Fruit fly (Drosophila melanogaster) whole organism, embryonic: Measurements from ENCODE around the gene CG33108.
A peak's percentile ranks its signal among the peaks of the same experiment; 100 is the strongest.

Source experiments
- Adf1 ChIP-seq: fragments of 200-800 bp; sonication (Bioruptor generic); IDR thresholded peaks from 2 replicates; pipeline ENCODE4 v1.3.6; 2022; ENCODE audit warnings: missing biosample characterization, missing genetic modification characterization
- Blimp-1 ChIP-seq: fragments of 200-800 bp; sonication (Bioruptor generic); optimal IDR thresholded peaks from 3 replicates; lab custom pipeline; 2018; ENCODE audit warnings: missing biosample characterization, missing genetic modification characterization, mild to moderate bottlenecking, moderate library complexity, missing genetic modification reagents
- Bteb2 ChIP-seq: fragments of 200-800 bp; sonication (Bioruptor generic); optimal IDR thresholded peaks from 2 replicates; lab custom pipeline; 2016; ENCODE audit warnings: missing biosample characterization, missing genetic modification characterization
- CG10565 ChIP-seq: fragments of 200-800 bp; sonication (Bioruptor generic); optimal IDR thresholded peaks from 3 replicates; lab custom pipeline; 2016; ENCODE audit warnings: missing biosample characterization, mild to moderate bottlenecking, missing genetic modification characterization
- CG10959 ChIP-seq: fragments of 200-800 bp; sonication (Bioruptor generic); IDR thresholded peaks from 2 replicates; pipeline ENCODE4 v1.3.6; 2022; ENCODE audit warnings: missing biosample characterization, missing genetic modification characterization
- CG11696 ChIP-seq: fragments of 200-800 bp; sonication (Bioruptor generic); IDR thresholded peaks from 2 replicates; pipeline ENCODE4 v1.3.6; 2022; ENCODE audit warnings: missing biosample characterization, missing genetic modification characterization
- CG12219 ChIP-seq: fragments of 200-800 bp; sonication (Bioruptor generic); optimal IDR thresholded peaks from 3 replicates; lab custom pipeline; 2018; ENCODE audit warnings: missing biosample characterization, mild to moderate bottlenecking, missing genetic modification characterization
- CG12942 ChIP-seq: fragments of 200-800 bp; sonication (Bioruptor generic); optimal IDR thresholded peaks from 3 replicates; lab custom pipeline; 2016; ENCODE audit warnings: missing biosample characterization, missing genetic modification characterization
- CG1529 ChIP-seq: fragments of 200-800 bp; sonication (Bioruptor generic); optimal IDR thresholded peaks from 3 replicates; lab custom pipeline; 2018; ENCODE audit warnings: missing biosample characterization, missing genetic modification characterization
- CG15514 ChIP-seq: fragments of 200-800 bp; sonication (Bioruptor generic); optimal IDR thresholded peaks from 3 replicates; lab custom pipeline; 2017; ENCODE audit warnings: missing biosample characterization, missing genetic modification characterization, mild to moderate bottlenecking, moderate library complexity, missing genetic modification reagents
- CG17328 ChIP-seq: fragments of 200-800 bp; sonication (Bioruptor generic); IDR thresholded peaks from 2 replicates; pipeline ENCODE4 v1.3.6; 2022; ENCODE audit warnings: missing biosample characterization, missing genetic modification characterization
- CG18764 ChIP-seq: fragments of 200-800 bp; sonication (Bioruptor generic); optimal IDR thresholded peaks from 3 replicates; lab custom pipeline; 2016; ENCODE audit warnings: missing biosample characterization, missing genetic modification characterization
- CG3847 ChIP-seq: fragments of 200-800 bp; sonication (Bioruptor generic); IDR thresholded peaks from 2 replicates; pipeline ENCODE4 v1.3.6; 2022; ENCODE audit warnings: missing biosample characterization, missing genetic modification characterization
- CG3995 ChIP-seq: fragments of 200-800 bp; sonication (Bioruptor generic); optimal IDR thresholded peaks from 3 replicates; lab custom pipeline; 2016; ENCODE audit warnings: missing biosample characterization, missing genetic modification characterization
- CG8359 ChIP-seq: fragments of 200-800 bp; sonication (Bioruptor generic); optimal IDR thresholded peaks from 2 replicates; lab custom pipeline; 2017; ENCODE audit warnings: missing biosample characterization, mild to moderate bottlenecking, missing genetic modification characterization, borderline replicate concordance
- CG8765 ChIP-seq: fragments of 200-800 bp; sonication (Bioruptor generic); IDR thresholded peaks from 2 replicates; pipeline ENCODE4 v1.3.6; 2022; ENCODE audit warnings: missing biosample characterization, missing genetic modification characterization
- CG9817 ChIP-seq: fragments of 200-800 bp; sonication (Bioruptor generic); optimal IDR thresholded peaks from 2 replicates; lab custom pipeline; 2018; ENCODE audit warnings: missing biosample characterization, mild to moderate bottlenecking, missing genetic modification characterization, moderate library complexity
- Dp ChIP-seq: fragments of 200-800 bp; sonication (Bioruptor generic); optimal IDR thresholded peaks from 2 replicates; lab custom pipeline; 2018; ENCODE audit warnings: missing biosample characterization, mild to moderate bottlenecking, missing genetic modification characterization, moderate library complexity
- E2f1 ChIP-seq: fragments of 200-800 bp; sonication (Bioruptor generic); IDR thresholded peaks from 2 replicates; pipeline ENCODE4 v1.3.6; 2022; ENCODE audit warnings: missing biosample characterization, missing genetic modification characterization
- Fer2 ChIP-seq: fragments of 200-800 bp; sonication (Bioruptor generic); optimal IDR thresholded peaks from 2 replicates; lab custom pipeline; 2018; ENCODE audit warnings: missing biosample characterization, mild to moderate bottlenecking, missing genetic modification characterization, moderate library complexity
- HLH4C ChIP-seq: fragments of 200-800 bp; sonication (Bioruptor generic); IDR thresholded peaks from 3 replicates; pipeline ENCODE4 v1.3.6; 2022; ENCODE audit warnings: missing biosample characterization, missing genetic modification characterization; ENCODE audit not compliant: partially characterized antibody
- HLHmδ ChIP-seq: fragments of 200-800 bp; sonication (Bioruptor generic); optimal IDR thresholded peaks from 2 replicates; lab custom pipeline; 2018; ENCODE audit warnings: missing biosample characterization, mild to moderate bottlenecking, missing genetic modification characterization, moderate library complexity
- Lim3 ChIP-seq: fragments of 200-800 bp; sonication (Bioruptor generic); IDR thresholded peaks from 2 replicates; pipeline ENCODE4 v1.3.6; 2022; ENCODE audit warnings: missing biosample characterization, missing genetic modification characterization
- Nf-YA ChIP-seq: fragments of 200-800 bp; sonication (Bioruptor generic); IDR thresholded peaks from 2 replicates; pipeline ENCODE4 v1.3.6; 2022; ENCODE audit warnings: missing biosample characterization, missing genetic modification characterization
- Nf-YB ChIP-seq: fragments of 200-800 bp; sonication (Bioruptor generic); optimal IDR thresholded peaks from 3 replicates; lab custom pipeline; 2019; ENCODE audit warnings: missing biosample characterization, mild to moderate bottlenecking, missing genetic modification characterization, moderate library complexity
- Rx ChIP-seq: fragments of 200-800 bp; sonication (Bioruptor generic); IDR thresholded peaks from 2 replicates; pipeline ENCODE4 v1.3.6; 2022; ENCODE audit warnings: missing biosample characterization, missing genetic modification characterization
- Sry-β ChIP-seq: fragments of 200-800 bp; sonication (Bioruptor generic); optimal IDR thresholded peaks from 2 replicates; lab custom pipeline; 2018; ENCODE audit warnings: missing biosample characterization, mild to moderate bottlenecking, missing genetic modification characterization, moderate library complexity
- Tbp ChIP-seq: fragments of >200 bp; optimal IDR thresholded peaks from 2 replicates; lab custom pipeline; 2018; ENCODE audit warnings: missing biosample characterization, missing genetic modification characterization
- aop ChIP-seq: fragments of 200-800 bp; sonication (Bioruptor generic); IDR thresholded peaks from 2 replicates; pipeline ENCODE4 v1.3.6; 2022; ENCODE audit warnings: missing biosample characterization, missing genetic modification characterization
- ase ChIP-seq: fragments of 200-800 bp; sonication (Bioruptor generic); IDR thresholded peaks from 3 replicates; pipeline ENCODE4 v1.3.6; 2022; ENCODE audit warnings: missing biosample characterization, missing genetic modification characterization
- bsh ChIP-seq, 2 experiments: fragments of 200-800 bp; sonication (Bioruptor generic); optimal IDR thresholded peaks; 2 replicates each; lab custom pipeline; 2017 to 2018; ENCODE audit warnings: mild to moderate bottlenecking in 2 of 2, missing biosample characterization in 2 of 2, missing genetic modification characterization in 2 of 2, moderate library complexity in 1 of 2
- cato ChIP-seq: fragments of 200-800 bp; sonication (Bioruptor generic); optimal IDR thresholded peaks from 2 replicates; lab custom pipeline; 2016; ENCODE audit warnings: missing biosample characterization, missing genetic modification characterization, borderline replicate concordance
- dimm ChIP-seq: fragments of 200-800 bp; sonication (Bioruptor generic); IDR thresholded peaks from 2 replicates; pipeline ENCODE4 v1.3.6; 2022; ENCODE audit warnings: missing biosample characterization, missing genetic modification characterization
- dmrt11E ChIP-seq: fragments of 200-800 bp; sonication (Bioruptor generic); optimal IDR thresholded peaks from 3 replicates; lab custom pipeline; 2018; ENCODE audit warnings: missing biosample characterization, mild to moderate bottlenecking, missing genetic modification characterization, moderate library complexity
- esg ChIP-seq: fragments of 200-800 bp; sonication (Bioruptor generic); conservative IDR thresholded peaks from 2 replicates; pipeline ENCODE4 v1.3.6; 2022; ENCODE audit warnings: missing biosample characterization, missing genetic modification characterization
- fd64A ChIP-seq: fragments of 200-800 bp; sonication (Bioruptor generic); optimal IDR thresholded peaks from 3 replicates; lab custom pipeline; 2018; ENCODE audit warnings: missing biosample characterization, mild to moderate bottlenecking, missing genetic modification characterization
- mam ChIP-seq: fragments of 200-800 bp; sonication (Bioruptor generic); optimal IDR thresholded peaks from 3 replicates; lab custom pipeline; 2016; ENCODE audit warnings: missing biosample characterization, missing genetic modification characterization
- nerfin-1 ChIP-seq: fragments of 200-800 bp; sonication (Bioruptor generic); optimal IDR thresholded peaks from 3 replicates; lab custom pipeline; 2019; ENCODE audit warnings: missing biosample characterization, mild to moderate bottlenecking, missing genetic modification characterization, moderate library complexity
- p53 ChIP-seq: fragments of 200-800 bp; sonication (Bioruptor generic); optimal IDR thresholded peaks from 2 replicates; lab custom pipeline; 2016; ENCODE audit warnings: missing biosample characterization, missing genetic modification characterization
- prd ChIP-seq, 3 experiments: fragments of >200 bp in 2 of 3; fragments of 200-800 bp in 1 of 3; sonication (Bioruptor generic) in 1 of 3; optimal IDR thresholded peaks in 2 of 3; IDR thresholded peaks in 1 of 3; 2 replicates in 2 of 3; 3 replicates in 1 of 3; pipeline versions ENCODE4 v1.3.6 to Lab custom; 2017 to 2022; ENCODE audit warnings: missing biosample characterization in 1 of 3, missing genetic modification characterization in 1 of 3
- pros ChIP-seq: fragments of 200-800 bp; sonication (Bioruptor generic); optimal IDR thresholded peaks from 3 replicates; lab custom pipeline; 2019; ENCODE audit warnings: missing biosample characterization, mild to moderate bottlenecking, missing genetic modification characterization, moderate library complexity
- pzg ChIP-seq: fragments of 200-800 bp; sonication (Bioruptor generic); optimal IDR thresholded peaks from 3 replicates; lab custom pipeline; 2018; ENCODE audit warnings: missing biosample characterization, mild to moderate bottlenecking, missing genetic modification characterization, moderate library complexity
- sna ChIP-seq: fragments of 200-800 bp; sonication (Bioruptor generic); IDR thresholded peaks from 2 replicates; pipeline ENCODE4 v1.3.6; 2022; ENCODE audit warnings: missing biosample characterization, missing genetic modification characterization; ENCODE audit not compliant: partially characterized antibody
- sqz ChIP-seq: fragments of 200-800 bp; sonication (Bioruptor generic); optimal IDR thresholded peaks from 3 replicates; lab custom pipeline; 2018; ENCODE audit warnings: missing biosample characterization, mild to moderate bottlenecking, missing genetic modification characterization
- sr ChIP-seq: fragments of 200-800 bp; sonication (Bioruptor generic); IDR thresholded peaks from 3 replicates; pipeline ENCODE4 v1.3.6; 2022; ENCODE audit warnings: missing biosample characterization, missing genetic modification characterization
- tin ChIP-seq: fragments of 200-800 bp; sonication (Bioruptor generic); optimal IDR thresholded peaks from 3 replicates; lab custom pipeline; 2016; ENCODE audit warnings: missing biosample characterization, missing genetic modification characterization
- unpg ChIP-seq: fragments of 200-800 bp; sonication (Bioruptor generic); optimal IDR thresholded peaks from 3 replicates; lab custom pipeline; 2018; ENCODE audit warnings: missing biosample characterization, mild to moderate bottlenecking, missing genetic modification characterization, moderate library complexity
- usp ChIP-seq: fragments of >200 bp; optimal IDR thresholded peaks from 2 replicates; lab custom pipeline; 2017; ENCODE audit warnings: missing biosample characterization, missing genetic modification characterization
- vvl ChIP-seq: fragments of 200-800 bp; sonication (Bioruptor generic); IDR thresholded peaks from 2 replicates; pipeline ENCODE4 v1.3.6; 2022; ENCODE audit warnings: missing biosample characterization, missing genetic modification characterization

CG33108 gene

dm6 chr3R:24010637-24011214, 15.3 kb downstream of the CG33108 start (continued):
- TF ChIP-seq Fer2: peak; percentile 13
- TF ChIP-seq aop: no peak
- TF ChIP-seq CG10959: no peak
- TF ChIP-seq Bteb2 (GFP tag; lab: Kevin White, UChicago): no peak
- peak; percentile 52 for TF ChIP-seq esg
- TF ChIP-seq ase (GFP tag; lab: Robert Waterston, UW): no peak
- peak; percentile 53 for TF ChIP-seq CG9817
- TF ChIP-seq CG1529 (GFP tag; lab: Kevin White, UChicago): no peak
- TF ChIP-seq nerfin-1 (tag; lab: Kevin White, UChicago): peak; percentile 26
- TF ChIP-seq CG18764 (GFP tag; lab: Kevin White, UChicago): no peak
- no peak for TF ChIP-seq usp
- TF ChIP-seq CG17328 (GFP tag; lab: Robert Waterston, UW): 0 out of 2 replicates have a peak, but pooled peaks have one; percentile 30
- peak; percentile 4 for TF ChIP-seq dmrt11E (tag; lab: Kevin White, UChicago)
- TF ChIP-seq pros (GFP tag; lab: Kevin White, UChicago): no peak
- TF ChIP-seq Tbp (GFP tag; lab: Kevin White, UChicago): no peak
- TF ChIP-seq CG12942: peak; percentile 36
- TF ChIP-seq pzg (GFP tag; lab: Kevin White, UChicago): no peak
- peak; percentile 62; the same call in 1 of the 3 replicates for TF ChIP-seq sr (GFP tag; lab: Robert Waterston, UW)
- TF ChIP-seq sna (GFP tag; lab: Robert Waterston, UW): no peak
- TF ChIP-seq CG3995 (GFP tag; lab: Kevin White, UChicago): no peak
- peak; percentile 44 for TF ChIP-seq Adf1
- no peak for TF ChIP-seq fd64A (GFP tag; lab: Kevin White, UChicago)
- peak in 1 of 2 experiments; percentile 63 for TF ChIP-seq bsh (GFP tag; optimal IDR thresholded peaks at IDR 0.05; lab: Kevin White, UChicago)
- TF ChIP-seq prd (optimal IDR thresholded peaks at IDR 0.05; lab: Kevin White, UChicago): no peak
- TF ChIP-seq prd (GFP tag; IDR thresholded peaks at IDR 0.05; lab: Robert Waterston, UW): peak; percentile 75
- TF ChIP-seq HLHmδ (GFP tag; lab: Kevin White, UChicago): no peak
- TF ChIP-seq E2f1: peak; percentile 72
- TF ChIP-seq Lim3 (GFP tag; lab: Robert Waterston, UW): no peak
- TF ChIP-seq CG8765 (GFP tag; lab: Robert Waterston, UW): no peak
- no peak for TF ChIP-seq Rx (GFP tag; lab: Robert Waterston, UW)
- TF ChIP-seq mam: peak; percentile 18
- TF ChIP-seq vvl (GFP tag; lab: Robert Waterston, UW): peak; percentile 61
- peak; percentile 69 for TF ChIP-seq unpg (GFP tag; lab: Kevin White, UChicago)
- TF ChIP-seq p53 (GFP tag; lab: Kevin White, UChicago): no peak
- no peak for TF ChIP-seq dimm (GFP tag; lab: Robert Waterston, UW)
- TF ChIP-seq CG11696 (GFP tag; lab: Robert Waterston, UW): 0 out of 2 replicates have a peak, but pooled peaks have one; percentile 24
- TF ChIP-seq sqz: no peak
- peak; percentile 5 for TF ChIP-seq cato (GFP tag; lab: Kevin White, UChicago)
- TF ChIP-seq HLH4C (GFP tag; lab: Robert Waterston, UW): no peak
- TF ChIP-seq CG3847 (GFP tag; lab: Robert Waterston, UW): peak; percentile 72
- TF ChIP-seq Sry-β: no peak
- TF ChIP-seq Nf-YA (GFP tag; lab: Robert Waterston, UW): no peak
- TF ChIP-seq CG10565 (GFP tag; lab: Kevin White, UChicago): no peak
- peak; percentile 56 for TF ChIP-seq CG15514
- TF ChIP-seq Dp (GFP tag; lab: Kevin White, UChicago): no peak
- peak; percentile 53 for TF ChIP-seq Blimp-1 (GFP tag; lab: Kevin White, UChicago)
- TF ChIP-seq tin (GFP tag; lab: Kevin White, UChicago): no peak
- peak; percentile 13 for TF ChIP-seq Nf-YB
- no peak for TF ChIP-seq CG8359 (GFP tag; lab: Kevin White, UChicago)
- TF ChIP-seq CG12219: peak; percentile 64
